Worm (Caenorhabditis elegans) whole organism, late embryonic: Measurements from ENCODE around the gene cest-26.
A peak's percentile ranks its signal among the peaks of the same experiment; 100 is the strongest.

ENCODE experiments used
- C38D4.7 ChIP-seq: fragments of 200-800 bp; sonication (Bioruptor generic); optimal IDR thresholded peaks from 2 replicates; lab custom pipeline; 2018; ENCODE audit warnings: mild to moderate bottlenecking, missing genetic modification characterization, moderate library complexity, missing compliant biosample characterization
- F13H6.1 ChIP-seq: sonication (generic microtip); optimal IDR thresholded peaks from 2 replicates; lab custom pipeline; 2016; ENCODE audit warnings: missing genetic modification characterization, missing compliant biosample characterization
- T23F11.4 ChIP-seq: fragments of 200-800 bp; sonication (Bioruptor generic); optimal IDR thresholded peaks from 2 replicates; lab custom pipeline; 2018; ENCODE audit warnings: mild to moderate bottlenecking, missing genetic modification characterization, missing compliant biosample characterization
- ahr-1 ChIP-seq: sonication (generic microtip); optimal IDR thresholded peaks from 2 replicates; lab custom pipeline; 2016; ENCODE audit warnings: missing genetic modification characterization, missing compliant biosample characterization
- ama-1 ChIP-seq: fragments of 150-350 bp; optimal IDR thresholded peaks from 2 replicates; lab custom pipeline; 2014
- ceh-19 ChIP-seq: fragments of 200-800 bp; sonication (Bioruptor generic); optimal IDR thresholded peaks from 2 replicates; lab custom pipeline; 2018; ENCODE audit warnings: mild to moderate bottlenecking, missing genetic modification characterization, missing compliant biosample characterization
- ceh-2 ChIP-seq: sonication (generic microtip); optimal IDR thresholded peaks from 2 replicates; lab custom pipeline; 2016; ENCODE audit warnings: missing genotype, missing genetic modification characterization, missing compliant biosample characterization
- ceh-24 ChIP-seq: sonication (generic microtip); optimal IDR thresholded peaks from 2 replicates; lab custom pipeline; 2016; ENCODE audit warnings: mild to moderate bottlenecking, missing genetic modification characterization, missing compliant biosample characterization
- ceh-30 ChIP-seq: fragments of 150-350 bp; optimal IDR thresholded peaks from 2 replicates; lab custom pipeline; 2014; ENCODE audit warnings: missing biosample characterization, missing genetic modification characterization
- ceh-31 ChIP-seq: sonication (generic microtip); optimal IDR thresholded peaks from 2 replicates; lab custom pipeline; 2016; ENCODE audit warnings: missing genetic modification characterization, missing compliant biosample characterization
- ceh-34 ChIP-seq: sonication (generic microtip); optimal IDR thresholded peaks from 2 replicates; lab custom pipeline; 2016; ENCODE audit warnings: mild to moderate bottlenecking, missing genetic modification characterization, missing compliant biosample characterization
- ceh-45 ChIP-seq: fragments of 200-800 bp; sonication (Bioruptor generic); IDR thresholded peaks from 2 replicates; pipeline ENCODE4 v1.3.6; 2022; ENCODE audit warnings: missing genetic modification reagents, missing genetic modification characterization, missing compliant biosample characterization
- ceh-48 ChIP-seq: sonication (generic microtip); optimal IDR thresholded peaks from 2 replicates; lab custom pipeline; 2016; ENCODE audit warnings: missing genetic modification characterization, inconsistent platforms, missing compliant biosample characterization
- dmd-4 ChIP-seq: sonication (generic microtip); optimal IDR thresholded peaks from 2 replicates; lab custom pipeline; 2016; ENCODE audit warnings: borderline replicate concordance, missing genetic modification characterization, missing compliant biosample characterization
- dve-1 ChIP-seq: sonication (generic microtip); optimal IDR thresholded peaks from 2 replicates; lab custom pipeline; 2017; ENCODE audit warnings: antibody characterized with exemption, mild to moderate bottlenecking, missing genetic modification characterization, missing compliant biosample characterization
- elt-2 ChIP-seq: sonication (generic microtip); optimal IDR thresholded peaks from 2 replicates; lab custom pipeline; 2016; ENCODE audit warnings: missing genetic modification reagents, missing genetic modification characterization, missing compliant biosample characterization
- ets-4 ChIP-seq: sonication (generic microtip); optimal IDR thresholded peaks from 2 replicates; lab custom pipeline; 2016; ENCODE audit warnings: missing genetic modification characterization, missing compliant biosample characterization
- fkh-10 ChIP-seq: fragments of 150-350 bp; optimal IDR thresholded peaks from 2 replicates; lab custom pipeline; 2014; ENCODE audit warnings: missing biosample characterization, missing genetic modification reagents, missing genetic modification characterization
- fkh-6 ChIP-seq: sonication (generic microtip); optimal IDR thresholded peaks from 2 replicates; lab custom pipeline; 2016; ENCODE audit warnings: missing genetic modification characterization, missing compliant biosample characterization
- hlh-15 ChIP-seq: sonication (generic microtip); optimal IDR thresholded peaks from 2 replicates; lab custom pipeline; 2016; ENCODE audit warnings: missing genetic modification characterization, missing compliant biosample characterization
- hlh-30 ChIP-seq: sonication (generic microtip); optimal IDR thresholded peaks from 2 replicates; lab custom pipeline; 2017; ENCODE audit warnings: antibody characterized with exemption, missing genetic modification characterization, missing compliant biosample characterization; ENCODE audit not compliant: insufficient read depth
- hlh-6 ChIP-seq: sonication (generic microtip); optimal IDR thresholded peaks from 2 replicates; lab custom pipeline; 2016; ENCODE audit warnings: missing genotype, missing genetic modification characterization, missing compliant biosample characterization
- hlh-8 ChIP-seq: sonication (generic microtip); optimal IDR thresholded peaks from 2 replicates; lab custom pipeline; 2016; ENCODE audit warnings: missing genotype, missing genetic modification characterization, missing compliant biosample characterization
- lim-6 ChIP-seq: sonication (generic microtip); optimal IDR thresholded peaks from 2 replicates; lab custom pipeline; 2016; ENCODE audit warnings: missing genetic modification characterization, missing compliant biosample characterization
- nfya-1 ChIP-seq: sonication (generic microtip); optimal IDR thresholded peaks from 2 replicates; lab custom pipeline; 2017; ENCODE audit warnings: missing genetic modification characterization, mild to moderate bottlenecking, missing compliant biosample characterization, antibody characterized with exemption, moderate library complexity
- odd-2 ChIP-seq: sonication (generic microtip); optimal IDR thresholded peaks from 2 replicates; lab custom pipeline; 2017; ENCODE audit warnings: antibody characterized with exemption, mild to moderate bottlenecking, missing genetic modification characterization, missing compliant biosample characterization
- pag-3 ChIP-seq: sonication (generic microtip); optimal IDR thresholded peaks from 2 replicates; lab custom pipeline; 2016; ENCODE audit warnings: missing compliant biosample characterization, missing genetic modification characterization, borderline replicate concordance
- pax-1 ChIP-seq: fragments of 150-350 bp; optimal IDR thresholded peaks from 2 replicates; lab custom pipeline; 2014; ENCODE audit warnings: missing biosample characterization, missing genetic modification characterization
- pha-2 ChIP-seq: sonication (generic microtip); optimal IDR thresholded peaks from 2 replicates; lab custom pipeline; 2017; ENCODE audit warnings: mild to moderate bottlenecking, missing genetic modification characterization, missing compliant biosample characterization
- pha-4 ChIP-seq: fragments of 150-350 bp; optimal IDR thresholded peaks from 2 replicates; lab custom pipeline; 2018; ENCODE audit warnings: missing biosample characterization, missing genetic modification reagents, missing genetic modification characterization
- pros-1 ChIP-seq: fragments of 150-350 bp; optimal IDR thresholded peaks from 2 replicates; lab custom pipeline; 2014; ENCODE audit warnings: missing biosample characterization, missing genetic modification reagents, missing genetic modification characterization
- rnt-1 ChIP-seq: sonication (generic microtip); optimal IDR thresholded peaks from 2 replicates; lab custom pipeline; 2016; ENCODE audit warnings: missing genetic modification characterization, missing compliant biosample characterization
- sdc-2 ChIP-seq: sonication (generic microtip); optimal IDR thresholded peaks from 2 replicates; lab custom pipeline; 2016; ENCODE audit warnings: missing genotype, missing genetic modification characterization, missing compliant biosample characterization
- sox-2 ChIP-seq: fragments of 200-800 bp; sonication (Bioruptor generic); IDR thresholded peaks from 2 replicates; pipeline ENCODE4 v1.3.6; 2022; ENCODE audit warnings: missing genetic modification reagents, missing genetic modification characterization, missing compliant biosample characterization
- syd-9 ChIP-seq: sonication (generic microtip); optimal IDR thresholded peaks from 2 replicates; lab custom pipeline; 2016; ENCODE audit warnings: mild to moderate bottlenecking, missing genetic modification characterization, moderate library complexity, missing compliant biosample characterization
- tbx-2 ChIP-seq: sonication (generic microtip); optimal IDR thresholded peaks from 2 replicates; lab custom pipeline; 2016; ENCODE audit warnings: missing genetic modification characterization, missing compliant biosample characterization
- tbx-7 ChIP-seq: sonication (generic microtip); optimal IDR thresholded peaks from 2 replicates; lab custom pipeline; 2016; ENCODE audit warnings: missing genotype, missing genetic modification characterization, missing compliant biosample characterization
- unc-42 ChIP-seq: sonication (generic microtip); optimal IDR thresholded peaks from 2 replicates; lab custom pipeline; 2016; ENCODE audit warnings: missing genotype, missing genetic modification characterization, missing compliant biosample characterization
- unc-55 ChIP-seq: sonication (generic microtip); optimal IDR thresholded peaks from 2 replicates; lab custom pipeline; 2017; ENCODE audit warnings: missing biosample characterization, missing genetic modification reagents, missing genetic modification characterization
- unc-86 ChIP-seq: sonication (generic microtip); optimal IDR thresholded peaks from 2 replicates; lab custom pipeline; 2016; ENCODE audit warnings: missing genetic modification characterization, missing compliant biosample characterization
- ztf-16 ChIP-seq: sonication (generic microtip); optimal IDR thresholded peaks from 2 replicates; lab custom pipeline; 2017; ENCODE audit warnings: missing genetic modification characterization, missing compliant biosample characterization

The cest-26 gene

DNA sequence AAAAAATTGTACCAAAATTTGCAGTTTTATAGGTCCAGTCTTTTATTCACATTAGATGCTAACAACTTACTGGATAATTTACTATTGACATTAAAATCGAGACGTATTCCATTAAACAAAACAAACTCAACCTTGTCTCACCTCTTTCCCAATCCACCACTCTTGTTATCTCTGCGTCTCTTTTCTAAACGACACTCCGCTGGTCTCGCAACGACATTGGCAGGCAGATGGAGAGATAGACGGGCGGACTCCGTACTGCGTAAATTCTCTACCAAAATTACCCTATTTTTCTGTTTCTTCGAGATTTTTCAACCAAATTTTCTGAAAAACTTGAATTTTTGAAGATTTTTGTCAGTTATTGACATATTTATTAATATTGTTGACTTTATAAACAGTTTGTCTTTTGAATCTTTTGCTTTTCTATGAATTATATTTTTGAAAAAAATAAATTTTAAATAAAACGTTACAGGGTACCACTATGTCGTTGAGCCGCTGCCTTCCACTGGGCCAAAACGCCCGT, 31.9 kb upstream of the cest-26 start, which contains the start of gene asb-2 (continued):
- TF ChIP-seq unc-86 (tag; lab: Kevin White, UChicago) (no peak), dmd-4 (no peak), pros-1 (tag; lab: Kevin White, UChicago) (peak; percentile 26), hlh-8 (no peak), dve-1 (tag; lab: Kevin White, UChicago) (peak; percentile 57), sox-2 (GFP tag; lab: Robert Waterston, UW) (no peak), tbx-7 (no peak), ztf-16 (tag; lab: Kevin White, UChicago) (no peak), elt-2 (tag; lab: Kevin White, UChicago) (peak; percentile 22), lim-6 (tag; lab: Kevin White, UChicago) (no peak), ahr-1 (tag; lab: Kevin White, UChicago) (no peak), ceh-48 (tag; lab: Kevin White, UChicago) (no peak), pha-4 (tag; lab: Kevin White, UChicago) (no peak), hlh-15 (tag; lab: Kevin White, UChicago) (no peak), ceh-24 (tag; lab: Kevin White, UChicago) (no peak), odd-2 (tag; lab: Kevin White, UChicago) (no peak), fkh-6 (tag; lab: Kevin White, UChicago) (no peak), ceh-31 (peak; percentile 17), syd-9 (tag; lab: Kevin White, UChicago) (no peak), sdc-2 (tag; lab: Kevin White, UChicago) (peak; percentile 49), nfya-1 (tag; lab: Kevin White, UChicago) (peak; percentile 88), fkh-10 (GFP tag; lab: Kevin White, UChicago) (no peak)
- TF ChIP-seq, all 69 proteins: peak for 12

DNA sequence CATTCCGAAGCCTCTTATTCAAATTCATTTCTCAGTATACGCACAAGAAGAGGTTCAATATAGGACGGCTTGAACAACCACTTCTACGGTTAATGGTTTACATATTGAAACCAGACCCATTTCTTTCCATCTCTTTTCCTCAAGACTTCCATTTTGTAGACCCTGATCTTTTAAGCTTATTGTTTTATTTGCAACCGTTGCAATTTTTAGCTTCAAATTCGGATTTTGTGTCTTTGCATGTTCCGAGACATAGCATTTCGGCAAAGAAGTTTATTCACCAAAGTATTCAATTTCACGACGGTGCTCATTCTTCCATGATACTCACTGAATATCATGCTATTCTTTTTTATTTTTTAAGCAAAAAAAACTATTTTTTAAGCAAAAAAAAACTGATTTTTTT, 28.8 kb upstream of the cest-26 start, which contains the start of gene nmur-3:
Gene nmur-3, plus strand, starts transcription at position 301 of the 400 bp plus-strand sequence.
- no peak for TF ChIP-seq lim-6 (tag; lab: Kevin White, UChicago)
- TF ChIP-seq pag-3, result no peak
- TF ChIP-seq unc-55 (GFP tag; lab: Kevin White, UChicago), result no peak
- no peak for TF ChIP-seq ceh-19 (GFP tag; lab: Kevin White, UChicago)
- no peak for TF ChIP-seq unc-86 (tag; lab: Kevin White, UChicago)
- no peak for TF ChIP-seq tbx-2 (tag; lab: Kevin White, UChicago)
- TF ChIP-seq hlh-30, result no peak
- TF ChIP-seq hlh-6, result no peak
- no peak for TF ChIP-seq dmd-4
- no peak for TF ChIP-seq F13H6.1 (tag; lab: Kevin White, UChicago)
- no peak for TF ChIP-seq sox-2 (GFP tag; lab: Robert Waterston, UW)
- no peak for TF ChIP-seq pha-2
- no peak for TF ChIP-seq odd-2 (tag; lab: Kevin White, UChicago)
- TF ChIP-seq ceh-48 (tag; lab: Kevin White, UChicago), result no peak
- TF ChIP-seq ceh-2, result no peak
- TF ChIP-seq ceh-45 (GFP tag; lab: Robert Waterston, UW), result no peak
- no peak for TF ChIP-seq C38D4.7 (GFP tag; lab: Kevin White, UChicago)
- TF ChIP-seq ceh-34 (tag; lab: Kevin White, UChicago), result no peak
- TF ChIP-seq ceh-30 (tag; lab: Kevin White, UChicago), result no peak
- no peak for TF ChIP-seq rnt-1 (tag; lab: Kevin White, UChicago)

DNA sequence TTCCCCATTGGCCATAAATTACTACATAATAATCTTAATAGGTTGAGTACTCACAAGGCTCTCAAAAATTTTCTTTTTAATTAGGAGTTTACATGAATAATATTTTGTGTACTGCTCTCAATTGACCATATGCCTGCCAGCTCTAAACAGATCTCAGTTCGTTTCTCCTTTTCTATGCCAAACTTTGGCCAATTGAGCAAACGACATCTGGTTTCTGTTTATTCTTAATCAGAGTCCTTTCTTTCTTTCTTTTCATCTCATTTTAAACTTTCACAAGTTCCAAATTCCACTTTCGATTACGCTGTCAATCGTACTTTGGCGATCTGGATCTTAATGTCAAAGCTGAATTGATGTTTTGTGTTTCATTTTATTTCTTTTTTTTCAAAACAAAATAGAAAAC, 26.9 kb upstream of the cest-26 start:
- no peak for TF ChIP-seq T23F11.4
- TF ChIP-seq ets-4 (tag; lab: Kevin White, UChicago), result no peak
- no peak for TF ChIP-seq pax-1
- no peak for TF ChIP-seq unc-42 (tag; lab: Kevin White, UChicago)
- TF ChIP-seq pha-4 (tag; lab: Kevin White, UChicago), result no peak
- TF ChIP-seq fkh-6 (tag; lab: Kevin White, UChicago), result no peak
- TF ChIP-seq ama-1 (lab: Kevin White, UChicago), result no peak
